Fruit fly (Drosophila melanogaster) whole organism, prepupa: ENCODE results near the gene Tsp2A.

Experiments used
- Blimp-1 ChIP-seq: fragments of 200-800 bp; sonication (Bioruptor generic); optimal IDR thresholded peaks from 3 replicates; lab custom pipeline; 2017; ENCODE audit warnings: missing biosample characterization, missing genetic modification characterization, mild to moderate bottlenecking, moderate library complexity, missing genetic modification reagents
- CG3919 ChIP-seq: fragments of 200-800 bp; sonication (Bioruptor generic); optimal IDR thresholded peaks from 3 replicates; lab custom pipeline; 2016; ENCODE audit warnings: missing biosample characterization, missing genetic modification characterization
- CG6792 ChIP-seq: fragments of 200-800 bp; sonication (Bioruptor generic); optimal IDR thresholded peaks from 3 replicates; lab custom pipeline; 2016; ENCODE audit warnings: missing biosample characterization, missing genetic modification characterization
- CG6808 ChIP-seq: fragments of 200-800 bp; sonication (Bioruptor generic); optimal IDR thresholded peaks from 3 replicates; lab custom pipeline; 2017; ENCODE audit warnings: missing biosample characterization, missing genetic modification characterization, mild to moderate bottlenecking, moderate library complexity, missing genetic modification reagents
- Hr39 ChIP-seq: fragments of 200-800 bp; sonication (Bioruptor generic); optimal IDR thresholded peaks from 2 replicates; lab custom pipeline; 2016; ENCODE audit warnings: missing biosample characterization, missing genetic modification characterization
- Hr4 ChIP-seq: fragments of 200-800 bp; sonication (Bioruptor generic); optimal IDR thresholded peaks from 3 replicates; lab custom pipeline; 2016; ENCODE audit warnings: missing biosample characterization, missing genetic modification characterization
- Met ChIP-seq: fragments of 200-800 bp; sonication (Bioruptor generic); optimal IDR thresholded peaks from 3 replicates; lab custom pipeline; 2016; ENCODE audit warnings: missing biosample characterization, missing genetic modification characterization
- Sox14 ChIP-seq: fragments of 200-800 bp; sonication (Bioruptor generic); optimal IDR thresholded peaks from 3 replicates; lab custom pipeline; 2016; ENCODE audit warnings: missing biosample characterization, missing genetic modification characterization
- achi ChIP-seq: fragments of 200-800 bp; sonication (Bioruptor generic); optimal IDR thresholded peaks from 3 replicates; lab custom pipeline; 2016; ENCODE audit warnings: missing biosample characterization, missing genetic modification characterization
- dac ChIP-seq: fragments of 200-800 bp; sonication (Bioruptor generic); optimal IDR thresholded peaks from 2 replicates; lab custom pipeline; 2017; ENCODE audit warnings: missing biosample characterization, mild to moderate bottlenecking, missing genetic modification characterization
- fd85E ChIP-seq: fragments of 200-800 bp; sonication (Bioruptor generic); optimal IDR thresholded peaks from 3 replicates; lab custom pipeline; 2016; ENCODE audit warnings: missing biosample characterization, missing genetic modification characterization
- lz ChIP-seq: fragments of 200-800 bp; sonication (Bioruptor generic); optimal IDR thresholded peaks from 3 replicates; lab custom pipeline; 2016; ENCODE audit warnings: missing biosample characterization, missing genetic modification characterization
- ss ChIP-seq, 2 experiments: fragments of 200-800 bp; sonication (Bioruptor generic); optimal IDR thresholded peaks; 2 replicates in 1 of 2; 3 replicates in 1 of 2; lab custom pipeline; 2017 to 2018; ENCODE audit warnings: mild to moderate bottlenecking in 2 of 2, missing biosample characterization in 2 of 2, missing genetic modification characterization in 2 of 2, moderate library complexity in 1 of 2
- topi ChIP-seq: fragments of 200-800 bp; sonication (Bioruptor generic); optimal IDR thresholded peaks from 3 replicates; lab custom pipeline; 2016; ENCODE audit warnings: missing biosample characterization, missing genetic modification characterization

- no peak for TF ChIP-seq Sox14 (GFP tag; lab: Kevin White, UChicago)
- TF ChIP-seq Blimp-1 (GFP tag; lab: Kevin White, UChicago): no peak
- TF ChIP-seq fd85E: no peak
- TF ChIP-seq achi (GFP tag; lab: Kevin White, UChicago): no peak
- no peak for TF ChIP-seq topi (GFP tag; lab: Kevin White, UChicago)
- no peak for TF ChIP-seq Hr39 (GFP tag; lab: Kevin White, UChicago)
- peak; percentile 37 for TF ChIP-seq CG6808
- no peak for TF ChIP-seq CG6792 (GFP tag; lab: Kevin White, UChicago)
- no peak for TF ChIP-seq CG3919
- TF ChIP-seq Hr4: no peak
- TF ChIP-seq dac: no peak
- TF ChIP-seq ss (GFP tag; optimal IDR thresholded peaks at IDR 0.05; lab: Kevin White, UChicago): peak; percentile 26 to 33
- no peak for TF ChIP-seq lz (GFP tag; lab: Kevin White, UChicago)
- no peak for TF ChIP-seq Met (GFP tag; lab: Kevin White, UChicago)
Observed at dm6 chrX:1388148-1388703, 41.9 kb downstream of the Tsp2A start.
